Worm (Caenorhabditis elegans) whole organism, L1 larva: ENCODE measurements around the gene F22D3.4.

Experiments used
- C04F5.9 ChIP-seq: sonication (generic microtip); optimal IDR thresholded peaks from 2 replicates; lab custom pipeline; 2016; ENCODE audit warnings: missing genetic modification characterization, missing compliant biosample characterization
- C16A3.4 ChIP-seq: fragments of 150-350 bp; optimal IDR thresholded peaks from 2 replicates; lab custom pipeline; 2014; ENCODE audit warnings: missing biosample characterization, missing genetic modification characterization
- C34B4.2 ChIP-seq: sonication (generic microtip); optimal IDR thresholded peaks from 2 replicates; lab custom pipeline; 2017; ENCODE audit warnings: mild to moderate bottlenecking, missing genetic modification characterization, missing compliant biosample characterization
- F16B12.6 ChIP-seq: fragments of 150-350 bp; optimal IDR thresholded peaks from 2 replicates; lab custom pipeline; 2014; ENCODE audit warnings: missing biosample characterization, missing genetic modification characterization
- Y116A8C.19 ChIP-seq: sonication (generic microtip); optimal IDR thresholded peaks from 2 replicates; lab custom pipeline; 2016; ENCODE audit warnings: missing compliant biosample characterization, missing genetic modification characterization, borderline replicate concordance
- aha-1 ChIP-seq: fragments of 150-350 bp; optimal IDR thresholded peaks from 2 replicates; lab custom pipeline; 2014; ENCODE audit warnings: missing biosample characterization, missing genetic modification characterization
- ceh-63 ChIP-seq: fragments of 200-800 bp; sonication (Bioruptor generic); optimal IDR thresholded peaks from 2 replicates; lab custom pipeline; 2018; ENCODE audit warnings: mild to moderate bottlenecking, missing genetic modification characterization, missing compliant biosample characterization
- dpl-1 ChIP-seq, 3 experiments: fragments of 150-350 bp in 2 of 3; sonication (generic microtip) in 1 of 3; optimal IDR thresholded peaks; 2 replicates each; lab custom pipeline; 2014 to 2017; ENCODE audit warnings: missing biosample characterization in 3 of 3, missing genetic modification characterization in 3 of 3, missing genetic modification reagents in 3 of 3
- dsc-1 ChIP-seq: sonication (generic microtip); optimal IDR thresholded peaks from 2 replicates; lab custom pipeline; 2016; ENCODE audit warnings: mild to moderate bottlenecking, missing genetic modification characterization, missing compliant biosample characterization
- efl-1 ChIP-seq, 4 experiments: fragments of 150-350 bp; optimal IDR thresholded peaks in 3 of 4; peaks in 1 of 4; 1 replicate in 1 of 4; 2 replicates in 3 of 4; lab custom pipeline; 2014; ENCODE audit warnings: missing biosample characterization in 2 of 4, missing genetic modification characterization in 2 of 4, missing genetic modification reagents in 2 of 4
- egl-27 ChIP-seq, 2 experiments: fragments of 150-350 bp in 1 of 2; sonication (generic microtip); optimal IDR thresholded peaks; 3 replicates each; lab custom pipeline; 2017 to 2018; ENCODE audit warnings: missing biosample characterization in 2 of 2, missing genetic modification characterization in 2 of 2, missing genetic modification reagents in 2 of 2
- fkh-10 ChIP-seq: sonication (generic microtip); optimal IDR thresholded peaks from 2 replicates; lab custom pipeline; 2017; ENCODE audit warnings: missing biosample characterization, missing genetic modification reagents, missing genetic modification characterization
- fkh-4 ChIP-seq: sonication (generic microtip); optimal IDR thresholded peaks from 2 replicates; lab custom pipeline; 2016; ENCODE audit warnings: missing compliant biosample characterization, missing genetic modification characterization, borderline replicate concordance
- fos-1 ChIP-seq: fragments of 150-350 bp; optimal IDR thresholded peaks from 2 replicates; lab custom pipeline; 2014; ENCODE audit warnings: missing biosample characterization, missing genetic modification characterization
- hlh-17 ChIP-seq: fragments of 200-800 bp; sonication (Bioruptor generic); optimal IDR thresholded peaks from 2 replicates; lab custom pipeline; 2018; ENCODE audit warnings: missing genetic modification characterization, mild to moderate bottlenecking, missing compliant biosample characterization, moderate library complexity, borderline replicate concordance
- hpl-2 ChIP-seq: fragments of 150-350 bp; optimal IDR thresholded peaks from 2 replicates; lab custom pipeline; 2014; ENCODE audit warnings: missing biosample characterization, missing genetic modification reagents, missing genetic modification characterization
- irx-1 ChIP-seq: sonication (generic microtip); optimal IDR thresholded peaks from 2 replicates; lab custom pipeline; 2016; ENCODE audit warnings: missing genetic modification characterization, missing compliant biosample characterization
- jun-1 ChIP-seq: fragments of 150-350 bp; optimal IDR thresholded peaks from 2 replicates; lab custom pipeline; 2014; ENCODE audit warnings: missing biosample characterization, missing genetic modification reagents, missing genetic modification characterization
- lin-14 ChIP-seq: fragments of 200-800 bp; sonication (Bioruptor generic); optimal IDR thresholded peaks from 2 replicates; lab custom pipeline; 2018; ENCODE audit warnings: mild to moderate bottlenecking, missing genetic modification characterization, moderate library complexity, missing compliant biosample characterization
- lin-15B ChIP-seq: fragments of 150-350 bp; sonication (generic microtip); optimal IDR thresholded peaks from 3 replicates; lab custom pipeline; 2014; ENCODE audit warnings: missing biosample characterization, missing genetic modification characterization
- lin-35 ChIP-seq, 2 experiments: fragments of 150-350 bp; optimal IDR thresholded peaks; 2 replicates each; lab custom pipeline; 2014; ENCODE audit warnings: missing biosample characterization in 2 of 2, missing genetic modification characterization in 2 of 2, missing genetic modification reagents in 2 of 2
- lin-39 ChIP-seq: fragments of 150-350 bp; optimal IDR thresholded peaks from 2 replicates; lab custom pipeline; 2014; ENCODE audit warnings: missing biosample characterization, missing genetic modification reagents, missing genetic modification characterization
- lir-3 ChIP-seq: sonication (generic microtip); optimal IDR thresholded peaks from 2 replicates; lab custom pipeline; 2016; ENCODE audit warnings: mild to moderate bottlenecking, missing genetic modification characterization, moderate library complexity, missing compliant biosample characterization; ENCODE audit not compliant: poor library complexity
- mab-9 ChIP-seq: fragments of 200-800 bp; sonication (Bioruptor generic); IDR thresholded peaks from 2 replicates; pipeline ENCODE4 v1.3.6; 2022; ENCODE audit warnings: missing genetic modification reagents, missing genetic modification characterization, missing compliant biosample characterization
- mdl-1 ChIP-seq, 2 experiments: fragments of 150-350 bp; optimal IDR thresholded peaks; 2 replicates each; lab custom pipeline; 2014 to 2017; ENCODE audit warnings: missing biosample characterization in 2 of 2, missing genetic modification characterization in 2 of 2, inconsistent platforms in 1 of 2
- mep-1 ChIP-seq: fragments of 150-350 bp; optimal IDR thresholded peaks from 2 replicates; lab custom pipeline; 2014; ENCODE audit warnings: missing biosample characterization, missing genetic modification characterization
- nhr-11 ChIP-seq: fragments of 150-350 bp; optimal IDR thresholded peaks from 2 replicates; lab custom pipeline; 2014; ENCODE audit warnings: missing biosample characterization, missing genetic modification characterization
- nhr-19 ChIP-seq: fragments of 200-800 bp; sonication (Bioruptor generic); conservative IDR thresholded peaks from 2 replicates; pipeline ENCODE4 v1.3.6; 2022; ENCODE audit warnings: missing genetic modification characterization, missing compliant biosample characterization
- nhr-20 ChIP-seq: sonication (generic microtip); optimal IDR thresholded peaks from 2 replicates; lab custom pipeline; 2016; ENCODE audit warnings: mild to moderate bottlenecking, missing genetic modification characterization, missing compliant biosample characterization
- nhr-237 ChIP-seq: fragments of 150-350 bp; optimal IDR thresholded peaks from 2 replicates; lab custom pipeline; 2014; ENCODE audit warnings: missing biosample characterization, missing genetic modification characterization
- nhr-47 ChIP-seq: sonication (generic microtip); optimal IDR thresholded peaks from 2 replicates; lab custom pipeline; 2016; ENCODE audit warnings: mild to moderate bottlenecking, missing genetic modification characterization, moderate library complexity, missing compliant biosample characterization
- nhr-84 ChIP-seq: sonication (generic microtip); optimal IDR thresholded peaks from 2 replicates; lab custom pipeline; 2017; ENCODE audit warnings: missing biosample characterization, missing genetic modification characterization
- nhr-85 ChIP-seq: sonication (generic microtip); peaks from one replicate; lab custom pipeline; 2016; ENCODE audit warnings: missing genetic modification characterization, inconsistent platforms, missing compliant biosample characterization
- pax-3 ChIP-seq: fragments of 200-800 bp; sonication (Bioruptor generic); optimal IDR thresholded peaks from 2 replicates; lab custom pipeline; 2018; ENCODE audit warnings: mild to moderate bottlenecking, missing genetic modification characterization, moderate library complexity, missing compliant biosample characterization
- pqm-1 ChIP-seq: sonication (generic microtip); optimal IDR thresholded peaks from 3 replicates; lab custom pipeline; 2017; ENCODE audit warnings: missing biosample characterization, missing genetic modification characterization
- skn-1 ChIP-seq: fragments of 150-350 bp; optimal IDR thresholded peaks from 2 replicates; lab custom pipeline; 2014; ENCODE audit warnings: missing biosample characterization, missing genetic modification characterization
- sox-4 ChIP-seq: sonication (generic microtip); optimal IDR thresholded peaks from 2 replicates; lab custom pipeline; 2016; ENCODE audit warnings: missing genetic modification characterization, missing compliant biosample characterization
- sptf-1 ChIP-seq: fragments of 150-350 bp; optimal IDR thresholded peaks from 2 replicates; lab custom pipeline; 2014; ENCODE audit warnings: missing biosample characterization, missing genetic modification characterization
- sup-37 ChIP-seq: fragments of 200-800 bp; sonication (Bioruptor generic); optimal IDR thresholded peaks from 2 replicates; lab custom pipeline; 2018; ENCODE audit warnings: mild to moderate bottlenecking, missing genetic modification characterization, missing compliant biosample characterization
- swsn-7 ChIP-seq: sonication (generic microtip); optimal IDR thresholded peaks from 2 replicates; lab custom pipeline; 2016; ENCODE audit warnings: missing genetic modification characterization, missing compliant biosample characterization
- tbx-2 ChIP-seq: sonication (generic microtip); optimal IDR thresholded peaks from 2 replicates; lab custom pipeline; 2016; ENCODE audit warnings: missing genetic modification characterization, missing compliant biosample characterization
- tlp-1 ChIP-seq: fragments of 150-350 bp; optimal IDR thresholded peaks from 2 replicates; lab custom pipeline; 2014; ENCODE audit warnings: missing biosample characterization, missing genetic modification characterization
- unc-130 ChIP-seq: fragments of 150-350 bp; optimal IDR thresholded peaks from 2 replicates; lab custom pipeline; 2017; ENCODE audit warnings: missing biosample characterization, missing genetic modification characterization, inconsistent platforms
- unc-86 ChIP-seq: sonication (generic microtip); optimal IDR thresholded peaks from 2 replicates; lab custom pipeline; 2016; ENCODE audit warnings: missing genetic modification characterization, missing compliant biosample characterization
- xbp-1 ChIP-seq: sonication (generic microtip); optimal IDR thresholded peaks from 2 replicates; lab custom pipeline; 2016; ENCODE audit warnings: missing genetic modification characterization, missing compliant biosample characterization
- ztf-4 ChIP-seq: fragments of 150-350 bp; optimal IDR thresholded peaks from 2 replicates; lab custom pipeline; 2014; ENCODE audit warnings: missing biosample characterization, missing genetic modification characterization

F22D3.4 gene

DNA sequence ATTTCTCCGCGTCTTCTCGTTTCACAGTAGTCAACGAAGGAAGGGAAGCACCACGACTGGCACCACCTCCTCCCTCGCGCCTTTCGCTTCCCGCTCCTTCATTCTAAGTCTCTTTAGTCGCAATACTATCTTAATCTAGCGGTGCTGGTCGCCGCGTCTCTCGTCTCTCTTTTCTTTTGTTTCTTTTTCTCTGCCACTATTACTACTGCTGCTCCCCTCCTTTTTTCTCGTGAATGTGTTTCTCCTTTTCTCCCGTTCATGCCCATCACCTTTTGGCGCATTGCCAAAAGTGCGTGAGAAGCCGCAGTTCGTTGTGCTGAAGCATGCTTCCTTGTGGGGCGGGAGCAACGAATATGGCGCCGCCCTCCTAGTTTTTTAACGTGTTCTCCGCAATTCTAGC, 915 bp downstream of the F22D3.4 start (continued):
- peak; percentile 93 for TF ChIP-seq lin-14
- TF ChIP-seq nhr-11 (tag; lab: Kevin White, UChicago): no peak
- TF ChIP-seq aha-1 (tag; lab: Kevin White, UChicago): no peak
- TF ChIP-seq dsc-1: no peak
- no peak for TF ChIP-seq ceh-63
- peak; percentile 67 for TF ChIP-seq jun-1 (tag; lab: Kevin White, UChicago)
- peak; percentile 71 for TF ChIP-seq nhr-85 (tag; lab: Kevin White, UChicago)
- TF ChIP-seq nhr-47 (tag; lab: Kevin White, UChicago): peak; percentile 56
- TF ChIP-seq mep-1 (tag; lab: Kevin White, UChicago): peak; percentile 84
- TF ChIP-seq unc-130: peak; percentile 34
- TF ChIP-seq hpl-2: no peak
- no peak for TF ChIP-seq Y116A8C.19 (tag; lab: Kevin White, UChicago)
- TF ChIP-seq irx-1 (tag; lab: Kevin White, UChicago): no peak
- no peak for TF ChIP-seq lir-3
- TF ChIP-seq F16B12.6 (tag; lab: Kevin White, UChicago): no peak
- TF ChIP-seq dpl-1 (GFP tag; optimal IDR thresholded peaks at IDR 0.05; lab: Kevin White, UChicago): peak; percentile 29 to 51 (median 32)
- TF ChIP-seq hlh-17 (GFP tag; lab: Kevin White, UChicago): no peak
- peak; percentile 39 for TF ChIP-seq unc-86 (tag; lab: Kevin White, UChicago)
- peak; percentile 40 for TF ChIP-seq xbp-1 (tag; lab: Kevin White, UChicago)
- TF ChIP-seq fkh-4 (tag; lab: Kevin White, UChicago): no peak
- TF ChIP-seq egl-27 (tag; optimal IDR thresholded peaks at IDR 0.05; lab: Kevin White, UChicago): peak in 1 of 2 experiments; percentile 36
- no peak for TF ChIP-seq pax-3 (tag; lab: Kevin White, UChicago)
- peak; percentile 59 to 74 for TF ChIP-seq efl-1 (optimal IDR thresholded peaks at IDR 0.05; lab: Kevin White, UChicago)
- peak; percentile 39 to 93 for TF ChIP-seq efl-1 (GFP tag; optimal IDR thresholded peaks at IDR 0.05 in 1 of 2; lab: Kevin White, UChicago)
- TF ChIP-seq tlp-1: no peak
- no peak for TF ChIP-seq mab-9 (GFP tag; lab: Robert Waterston, UW)
- peak; percentile 50 for TF ChIP-seq tbx-2 (tag; lab: Kevin White, UChicago)
- no peak for TF ChIP-seq pqm-1 (tag; lab: Kevin White, UChicago)
- no peak for TF ChIP-seq nhr-84 (tag; lab: Kevin White, UChicago)
- TF ChIP-seq nhr-19: peak; percentile 43
- TF ChIP-seq skn-1 (tag; lab: Kevin White, UChicago): peak; percentile 76
- peak; percentile 67 for TF ChIP-seq swsn-7
- no peak for TF ChIP-seq C34B4.2 (tag; lab: Kevin White, UChicago)
- no peak for TF ChIP-seq sptf-1
- TF ChIP-seq sox-4: no peak
- TF ChIP-seq lin-35 (GFP tag; optimal IDR thresholded peaks at IDR 0.05; lab: Kevin White, UChicago): peak; percentile 56 to 57
- no peak for TF ChIP-seq lin-15B
- TF ChIP-seq nhr-237 (tag; lab: Kevin White, UChicago): no peak
- no peak for TF ChIP-seq ztf-4 (tag; lab: Kevin White, UChicago)
- TF ChIP-seq fkh-10 (GFP tag; lab: Kevin White, UChicago): peak; percentile 59
- TF ChIP-seq mdl-1 (tag; optimal IDR thresholded peaks at IDR 0.05; lab: Kevin White, UChicago): peak in 1 of 2 experiments; percentile 67
- TF ChIP-seq lin-39 (tag; lab: Kevin White, UChicago): no peak

DNA sequence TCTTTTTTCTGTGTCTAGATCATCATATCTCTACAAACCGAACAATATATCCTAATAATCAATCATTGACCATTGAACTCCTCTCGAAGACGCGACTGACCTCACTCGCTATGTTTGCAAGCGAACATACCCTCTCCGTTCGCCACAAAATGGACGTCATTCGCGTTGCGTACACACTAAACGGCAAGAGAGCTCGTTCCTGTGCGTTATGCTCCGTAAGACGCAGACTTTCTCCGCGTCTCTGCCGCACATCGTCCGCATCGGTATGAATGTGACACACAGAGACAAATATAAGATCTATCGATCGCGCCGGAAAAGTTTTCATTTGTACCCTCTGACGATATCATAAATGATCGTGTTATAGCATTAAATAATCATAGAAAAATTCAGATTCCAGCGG, 1.3 kb downstream of the F22D3.4 start:
- TF ChIP-seq C04F5.9 (tag; lab: Kevin White, UChicago): no peak
- no peak for TF ChIP-seq skn-1 (tag; lab: Kevin White, UChicago)
- TF ChIP-seq pax-3 (tag; lab: Kevin White, UChicago): no peak
- no peak for TF ChIP-seq tbx-2 (tag; lab: Kevin White, UChicago)
- no peak for TF ChIP-seq fos-1 (tag; lab: Kevin White, UChicago)
- TF ChIP-seq C16A3.4 (tag; lab: Kevin White, UChicago): no peak
- no peak for TF ChIP-seq sup-37 (GFP tag; lab: Kevin White, UChicago)
- TF ChIP-seq nhr-20 (tag; lab: Kevin White, UChicago): no peak
